Worm (Caenorhabditis elegans): ENCODE measurements around the gene sdf-9.
A peak's percentile ranks its signal among the peaks of the same experiment; 100 is the strongest.

sdf-9 gene

ce11 chrV:20776761-20777160, 21.3 kb upstream of the sdf-9 start:
- TF ChIP-seq sma-9 (GFP tag; optimal IDR thresholded peaks at IDR 0.05): peak; percentile 77
- no peak for TF ChIP-seq sma-9 (tag; optimal IDR thresholded peaks at IDR 0.05)
- TF ChIP-seq lsy-2 (tag; optimal IDR thresholded peaks at IDR 0.05): peak in 1 of 2 experiments; percentile 72
- TF ChIP-seq nhr-77 (tag; optimal IDR thresholded peaks at IDR 0.05): no peak
- TF ChIP-seq C34F6.9 (tag; optimal IDR thresholded peaks at IDR 0.05): peak; percentile 78
- TF ChIP-seq lin-11 (tag; optimal IDR thresholded peaks at IDR 0.05): peak; percentile 74
- peak; percentile 51 for TF ChIP-seq zag-1 (tag; optimal IDR thresholded peaks at IDR 0.05)
- TF ChIP-seq nhr-10 (tag; optimal IDR thresholded peaks at IDR 0.05): no peak
- no peak for TF ChIP-seq peb-1 (tag; optimal IDR thresholded peaks at IDR 0.05)
- no peak for TF ChIP-seq aly-2 (tag; optimal IDR thresholded peaks at IDR 0.05)
- TF ChIP-seq lin-39 (tag; optimal IDR thresholded peaks at IDR 0.05): no peak
- peak; percentile 80 for TF ChIP-seq ztf-4 (tag; optimal IDR thresholded peaks at IDR 0.05)
- TF ChIP-seq egl-27 (tag; optimal IDR thresholded peaks at IDR 0.05): peak; percentile 48
- peak; percentile 88 for TF ChIP-seq nhr-129 (tag; optimal IDR thresholded peaks at IDR 0.05)
- TF ChIP-seq mdl-1 (tag; optimal IDR thresholded peaks at IDR 0.05): peak; percentile 60 to 68
- TF ChIP-seq nhr-21 (tag; optimal IDR thresholded peaks at IDR 0.05): peak; percentile 13
- no peak for TF ChIP-seq ceh-82 (tag; optimal IDR thresholded peaks at IDR 0.05)
- TF ChIP-seq lin-13 (GFP tag; optimal IDR thresholded peaks at IDR 0.05): peak; percentile 40
- peak; percentile 74 for TF ChIP-seq crh-2 (tag; optimal IDR thresholded peaks at IDR 0.05)
- no peak for TF ChIP-seq alr-1 (tag; optimal IDR thresholded peaks at IDR 0.05)
- peak; percentile 77 for TF ChIP-seq F13H6.1 (tag; optimal IDR thresholded peaks at IDR 0.05)
- TF ChIP-seq dmd-4 (tag; optimal IDR thresholded peaks at IDR 0.05): no peak
- peak; percentile 3 for TF ChIP-seq ama-1 (optimal IDR thresholded peaks at IDR 0.05)
- TF ChIP-seq unc-55 (GFP tag; optimal IDR thresholded peaks at IDR 0.05): peak; percentile 90
- TF ChIP-seq snpc-4 (tag; optimal IDR thresholded peaks at IDR 0.05): peak; percentile 54
- TF ChIP-seq elt-3 (tag; optimal IDR thresholded peaks at IDR 0.05): no peak
- TF ChIP-seq ztf-1 (GFP tag; conservative IDR thresholded peaks at IDR 0.05): no peak
- TF ChIP-seq ZK546.5 (tag; optimal IDR thresholded peaks at IDR 0.05): no peak
- TF ChIP-seq fos-1 (tag; optimal IDR thresholded peaks at IDR 0.05): peak; percentile 17
- peak; percentile 40 for TF ChIP-seq sem-4 (tag; optimal IDR thresholded peaks at IDR 0.05)

ce11 chrV:20778257-20778697, 19.7 kb upstream of the sdf-9 start:
- TF ChIP-seq unc-39 (tag; optimal IDR thresholded peaks at IDR 0.05): no peak
- no peak for TF ChIP-seq elt-1 (tag; optimal IDR thresholded peaks at IDR 0.05)
- peak; percentile 3 for TF ChIP-seq nhr-237 (tag; optimal IDR thresholded peaks at IDR 0.05)
- TF ChIP-seq alr-1 (tag; optimal IDR thresholded peaks at IDR 0.05): peak; percentile 5
- TF ChIP-seq ceh-16 (tag; optimal IDR thresholded peaks at IDR 0.05): peak; percentile 66
- peak; percentile 97 for TF ChIP-seq nhr-6 (tag; optimal IDR thresholded peaks at IDR 0.05)
- peak; percentile 7 for TF ChIP-seq ZK546.5 (tag; optimal IDR thresholded peaks at IDR 0.05)
- TF ChIP-seq zag-1 (tag; optimal IDR thresholded peaks at IDR 0.05): peak; percentile 96
- TF ChIP-seq dmd-4 (tag; optimal IDR thresholded peaks at IDR 0.05): no peak
- TF ChIP-seq lsy-2 (tag; optimal IDR thresholded peaks at IDR 0.05): peak; percentile 83 to 96
- no peak for TF ChIP-seq aly-2 (tag; optimal IDR thresholded peaks at IDR 0.05)
- peak; percentile 46 for TF ChIP-seq ceh-82 (tag; optimal IDR thresholded peaks at IDR 0.05)
- TF ChIP-seq ztf-11 (tag; optimal IDR thresholded peaks at IDR 0.05): peak; percentile 31
- TF ChIP-seq sma-9 (GFP tag; optimal IDR thresholded peaks at IDR 0.05): peak; percentile 97
- TF ChIP-seq sma-9 (tag; optimal IDR thresholded peaks at IDR 0.05): peak; percentile 68
- peak; percentile 78 for TF ChIP-seq lin-39 (tag; optimal IDR thresholded peaks at IDR 0.05)
- TF ChIP-seq peb-1 (tag; optimal IDR thresholded peaks at IDR 0.05): no peak
- no peak for TF ChIP-seq elt-3 (tag; optimal IDR thresholded peaks at IDR 0.05)
- TF ChIP-seq R02D3.7 (tag; optimal IDR thresholded peaks at IDR 0.05): no peak
- peak; percentile 60 for TF ChIP-seq nhr-77 (tag; optimal IDR thresholded peaks at IDR 0.05)
- TF ChIP-seq fos-1 (tag; optimal IDR thresholded peaks at IDR 0.05): peak; percentile 95
- TF ChIP-seq mab-5 (tag; optimal IDR thresholded peaks at IDR 0.05): peak; percentile 94
- peak; percentile 96 for TF ChIP-seq unc-55 (GFP tag; optimal IDR thresholded peaks at IDR 0.05)
- TF ChIP-seq lin-13 (GFP tag; optimal IDR thresholded peaks at IDR 0.05): peak; percentile 92
- peak; percentile 98 for TF ChIP-seq ztf-4 (tag; optimal IDR thresholded peaks at IDR 0.05)
- peak; percentile 97 for TF ChIP-seq C34F6.9 (tag; optimal IDR thresholded peaks at IDR 0.05)
- peak; percentile 70 for TF ChIP-seq blmp-1 (tag; optimal IDR thresholded peaks at IDR 0.05; ENCODE audit: insufficient read depth)
- no peak for TF ChIP-seq nhr-11 (tag; optimal IDR thresholded peaks at IDR 0.05)
- peak; percentile 82 for TF ChIP-seq unc-62 (GFP tag; optimal IDR thresholded peaks at IDR 0.05)
- no peak for TF ChIP-seq nhr-23 (tag; optimal IDR thresholded peaks at IDR 0.05)
- peak; percentile 95 for TF ChIP-seq nhr-21 (tag; optimal IDR thresholded peaks at IDR 0.05)
- peak; percentile 96 for TF ChIP-seq sma-3 (GFP tag; optimal IDR thresholded peaks at IDR 0.05)
- peak; percentile 85 for TF ChIP-seq gmeb-1 (tag; optimal IDR thresholded peaks at IDR 0.05)
- peak; percentile 77 for TF ChIP-seq nhr-10 (tag; optimal IDR thresholded peaks at IDR 0.05)
- TF ChIP-seq crh-2 (tag; optimal IDR thresholded peaks at IDR 0.05): peak; percentile 98
- peak; percentile 91 for TF ChIP-seq ama-1 (optimal IDR thresholded peaks at IDR 0.05)
- TF ChIP-seq skn-1 (tag; optimal IDR thresholded peaks at IDR 0.05): peak; percentile 18
- peak; percentile 91 for TF ChIP-seq lin-11 (tag; optimal IDR thresholded peaks at IDR 0.05)
- TF ChIP-seq sem-4 (tag; optimal IDR thresholded peaks at IDR 0.05): peak; percentile 99
- TF ChIP-seq egl-27 (tag; optimal IDR thresholded peaks at IDR 0.05): peak; percentile 98
- TF ChIP-seq mdl-1 (tag; optimal IDR thresholded peaks at IDR 0.05): peak; percentile 93 to 99
- no peak for TF ChIP-seq nhr-12 (tag; optimal IDR thresholded peaks at IDR 0.05)
- TF ChIP-seq F13H6.1 (tag; optimal IDR thresholded peaks at IDR 0.05): peak; percentile 99
- TF ChIP-seq ztf-1 (GFP tag; conservative IDR thresholded peaks at IDR 0.05): no peak
- TF ChIP-seq nhr-25 (tag; optimal IDR thresholded peaks at IDR 0.05): peak; percentile 94
- peak; percentile 97 for TF ChIP-seq nhr-129 (tag; optimal IDR thresholded peaks at IDR 0.05)
- TF ChIP-seq Y55F3AM.14 (GFP tag; optimal IDR thresholded peaks at IDR 0.05): peak; percentile 84
